Worm (Caenorhabditis elegans) whole organism, L1 larva: Measurements from ENCODE around the gene plc-1.

Experiments
- C04F5.9 ChIP-seq: sonication (generic microtip); optimal IDR thresholded peaks from 2 replicates; lab custom pipeline; 2016; ENCODE audit warnings: missing genetic modification characterization, missing compliant biosample characterization
- Y116A8C.19 ChIP-seq: sonication (generic microtip); optimal IDR thresholded peaks from 2 replicates; lab custom pipeline; 2016; ENCODE audit warnings: missing compliant biosample characterization, missing genetic modification characterization, borderline replicate concordance
- alr-1 ChIP-seq: fragments of 200-800 bp; sonication (Bioruptor generic); optimal IDR thresholded peaks from 2 replicates; lab custom pipeline; 2018; ENCODE audit warnings: borderline replicate concordance, mild to moderate bottlenecking, missing genetic modification characterization, missing compliant biosample characterization
- ama-1 ChIP-seq: fragments of 150-350 bp; optimal IDR thresholded peaks from 2 replicates; lab custom pipeline; 2014
- blmp-1 ChIP-seq: fragments of 150-350 bp; optimal IDR thresholded peaks from 2 replicates; lab custom pipeline; 2014; ENCODE audit warnings: missing biosample characterization, missing genetic modification characterization
- ceh-8 ChIP-seq: fragments of 200-800 bp; sonication (Bioruptor generic); optimal IDR thresholded peaks from 2 replicates; lab custom pipeline; 2018; ENCODE audit warnings: mild to moderate bottlenecking, missing genetic modification characterization, moderate library complexity, missing compliant biosample characterization
- ceh-82 ChIP-seq, 3 experiments: fragments of 150-350 bp in 1 of 3; sonication (generic microtip) in 2 of 3; optimal IDR thresholded peaks; 2 replicates each; lab custom pipeline; 2014 to 2017; ENCODE audit warnings: missing biosample characterization in 3 of 3, missing genetic modification characterization in 3 of 3
- ceh-90 ChIP-seq: sonication (generic microtip); optimal IDR thresholded peaks from 2 replicates; lab custom pipeline; 2016; ENCODE audit warnings: missing genetic modification characterization, missing compliant biosample characterization
- ces-1 ChIP-seq: fragments of 150-350 bp; optimal IDR thresholded peaks from 2 replicates; lab custom pipeline; 2014; ENCODE audit warnings: missing biosample characterization, missing genetic modification reagents, missing genetic modification characterization
- dpl-1 ChIP-seq, 3 experiments: fragments of 150-350 bp in 2 of 3; sonication (generic microtip) in 1 of 3; optimal IDR thresholded peaks; 2 replicates each; lab custom pipeline; 2014 to 2017; ENCODE audit warnings: missing biosample characterization in 3 of 3, missing genetic modification characterization in 3 of 3, missing genetic modification reagents in 3 of 3
- egl-27 ChIP-seq, 2 experiments: fragments of 150-350 bp in 1 of 2; sonication (generic microtip); optimal IDR thresholded peaks; 3 replicates each; lab custom pipeline; 2017 to 2018; ENCODE audit warnings: missing biosample characterization in 2 of 2, missing genetic modification characterization in 2 of 2, missing genetic modification reagents in 2 of 2
- elt-3 ChIP-seq, 6 experiments: fragments of 150-350 bp in 1 of 6; sonication (generic microtip); optimal IDR thresholded peaks; 2 replicates each; lab custom pipeline; 2017 to 2018; ENCODE audit warnings: missing biosample characterization in 6 of 6, missing genetic modification characterization in 6 of 6, inconsistent platforms in 1 of 6
- ets-5 ChIP-seq: fragments of 200-800 bp; sonication (Bioruptor generic); IDR thresholded peaks from 2 replicates; pipeline ENCODE4 v1.3.6; 2022; ENCODE audit warnings: missing genetic modification characterization, missing compliant biosample characterization
- fkh-10 ChIP-seq: sonication (generic microtip); optimal IDR thresholded peaks from 2 replicates; lab custom pipeline; 2017; ENCODE audit warnings: missing biosample characterization, missing genetic modification reagents, missing genetic modification characterization
- fos-1 ChIP-seq: fragments of 150-350 bp; optimal IDR thresholded peaks from 2 replicates; lab custom pipeline; 2014; ENCODE audit warnings: missing biosample characterization, missing genetic modification characterization
- hlh-4 ChIP-seq: sonication (generic microtip); optimal IDR thresholded peaks from 2 replicates; lab custom pipeline; 2016; ENCODE audit warnings: mild to moderate bottlenecking, missing genetic modification characterization, missing compliant biosample characterization
- irx-1 ChIP-seq: sonication (generic microtip); optimal IDR thresholded peaks from 2 replicates; lab custom pipeline; 2016; ENCODE audit warnings: missing genetic modification characterization, missing compliant biosample characterization
- isw-1 ChIP-seq: fragments of 200-800 bp; sonication (Bioruptor generic); IDR thresholded peaks from 2 replicates; pipeline ENCODE4 v1.3.6; 2022; ENCODE audit warnings: missing genetic modification characterization, missing compliant biosample characterization
- jun-1 ChIP-seq: fragments of 150-350 bp; optimal IDR thresholded peaks from 2 replicates; lab custom pipeline; 2014; ENCODE audit warnings: missing biosample characterization, missing genetic modification reagents, missing genetic modification characterization
- lin-14 ChIP-seq: fragments of 200-800 bp; sonication (Bioruptor generic); optimal IDR thresholded peaks from 2 replicates; lab custom pipeline; 2018; ENCODE audit warnings: mild to moderate bottlenecking, missing genetic modification characterization, moderate library complexity, missing compliant biosample characterization
- lin-35 ChIP-seq, 2 experiments: fragments of 150-350 bp; optimal IDR thresholded peaks; 2 replicates each; lab custom pipeline; 2014; ENCODE audit warnings: missing biosample characterization in 2 of 2, missing genetic modification characterization in 2 of 2, missing genetic modification reagents in 2 of 2
- lin-39 ChIP-seq: fragments of 150-350 bp; optimal IDR thresholded peaks from 2 replicates; lab custom pipeline; 2014; ENCODE audit warnings: missing biosample characterization, missing genetic modification reagents, missing genetic modification characterization
- lsy-2 ChIP-seq, 2 experiments: fragments of 150-350 bp; optimal IDR thresholded peaks; 2 replicates each; lab custom pipeline; 2014; ENCODE audit warnings: missing biosample characterization in 2 of 2, missing genetic modification characterization in 2 of 2
- mab-9 ChIP-seq: fragments of 200-800 bp; sonication (Bioruptor generic); IDR thresholded peaks from 2 replicates; pipeline ENCODE4 v1.3.6; 2022; ENCODE audit warnings: missing genetic modification reagents, missing genetic modification characterization, missing compliant biosample characterization
- mep-1 ChIP-seq: fragments of 150-350 bp; optimal IDR thresholded peaks from 2 replicates; lab custom pipeline; 2014; ENCODE audit warnings: missing biosample characterization, missing genetic modification characterization
- nhr-11 ChIP-seq: fragments of 150-350 bp; optimal IDR thresholded peaks from 2 replicates; lab custom pipeline; 2014; ENCODE audit warnings: missing biosample characterization, missing genetic modification characterization
- nhr-20 ChIP-seq: sonication (generic microtip); optimal IDR thresholded peaks from 2 replicates; lab custom pipeline; 2016; ENCODE audit warnings: mild to moderate bottlenecking, missing genetic modification characterization, missing compliant biosample characterization
- nhr-28 ChIP-seq: fragments of 150-350 bp; optimal IDR thresholded peaks from 2 replicates; lab custom pipeline; 2014; ENCODE audit warnings: missing biosample characterization, missing genetic modification characterization
- nhr-47 ChIP-seq: sonication (generic microtip); optimal IDR thresholded peaks from 2 replicates; lab custom pipeline; 2016; ENCODE audit warnings: mild to moderate bottlenecking, missing genetic modification characterization, moderate library complexity, missing compliant biosample characterization
- nhr-71 ChIP-seq: sonication (generic microtip); optimal IDR thresholded peaks from 2 replicates; lab custom pipeline; 2016; ENCODE audit warnings: mild to moderate bottlenecking, missing genetic modification characterization, moderate library complexity, missing compliant biosample characterization
- nhr-76 ChIP-seq: sonication (generic microtip); optimal IDR thresholded peaks from 2 replicates; lab custom pipeline; 2017; ENCODE audit warnings: missing biosample characterization, missing genetic modification characterization
- nhr-85 ChIP-seq: sonication (generic microtip); peaks from one replicate; lab custom pipeline; 2016; ENCODE audit warnings: missing genetic modification characterization, inconsistent platforms, missing compliant biosample characterization
- pqm-1 ChIP-seq: sonication (generic microtip); optimal IDR thresholded peaks from 3 replicates; lab custom pipeline; 2017; ENCODE audit warnings: missing biosample characterization, missing genetic modification characterization
- skn-1 ChIP-seq: fragments of 150-350 bp; optimal IDR thresholded peaks from 2 replicates; lab custom pipeline; 2014; ENCODE audit warnings: missing biosample characterization, missing genetic modification characterization
- snpc-4 ChIP-seq: fragments of 150-350 bp; optimal IDR thresholded peaks from 2 replicates; lab custom pipeline; 2014; ENCODE audit warnings: missing biosample characterization, missing genetic modification characterization
- sptf-1 ChIP-seq: fragments of 150-350 bp; optimal IDR thresholded peaks from 2 replicates; lab custom pipeline; 2014; ENCODE audit warnings: missing biosample characterization, missing genetic modification characterization
- sup-37 ChIP-seq: fragments of 200-800 bp; sonication (Bioruptor generic); optimal IDR thresholded peaks from 2 replicates; lab custom pipeline; 2018; ENCODE audit warnings: mild to moderate bottlenecking, missing genetic modification characterization, missing compliant biosample characterization
- unc-30 ChIP-seq: sonication (generic microtip); optimal IDR thresholded peaks from 2 replicates; lab custom pipeline; 2017; ENCODE audit warnings: missing biosample characterization, missing genetic modification characterization
- vab-15 ChIP-seq: sonication (generic microtip); optimal IDR thresholded peaks from 2 replicates; lab custom pipeline; 2017; ENCODE audit warnings: missing genotype, mild to moderate bottlenecking, missing genetic modification characterization, missing compliant biosample characterization
- xbp-1 ChIP-seq: sonication (generic microtip); optimal IDR thresholded peaks from 2 replicates; lab custom pipeline; 2016; ENCODE audit warnings: missing genetic modification characterization, missing compliant biosample characterization
- ztf-11 ChIP-seq, 2 experiments: sonication (generic microtip); optimal IDR thresholded peaks; 2 replicates each; lab custom pipeline; 2016 to 2017; ENCODE audit warnings: missing genetic modification characterization in 2 of 2, missing biosample characterization in 1 of 2, missing compliant biosample characterization in 1 of 2
- ztf-4 ChIP-seq: fragments of 150-350 bp; optimal IDR thresholded peaks from 2 replicates; lab custom pipeline; 2014; ENCODE audit warnings: missing biosample characterization, missing genetic modification characterization

plc-1 gene

DNA sequence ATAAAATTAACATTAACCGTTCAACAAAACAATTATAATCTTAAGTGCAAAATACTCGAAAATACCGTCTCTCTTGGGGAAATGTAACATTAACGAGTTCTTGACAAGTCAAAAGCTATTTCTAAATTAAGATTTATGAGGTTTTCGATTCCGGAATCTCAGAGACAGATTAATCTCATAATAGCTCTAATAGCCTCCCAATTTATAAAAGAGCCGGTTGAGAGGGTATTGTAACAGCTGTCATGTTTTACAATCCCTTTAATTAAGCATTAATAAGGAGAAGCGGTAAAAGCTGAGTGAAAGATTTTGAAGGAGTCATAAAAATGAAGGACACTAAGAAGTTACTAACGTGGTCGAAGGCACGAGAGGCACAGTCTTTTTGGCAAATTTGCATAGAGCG lies 13.3 kb upstream of the plc-1 start:
- TF ChIP-seq ets-5 (GFP tag; lab: Robert Waterston, UW) (no peak), snpc-4 (tag; lab: Kevin White, UChicago) (no peak), dpl-1 (GFP tag; optimal IDR thresholded peaks at IDR 0.05; lab: Kevin White, UChicago) (no peak), xbp-1 (tag; lab: Kevin White, UChicago) (no peak), ceh-90 (tag; lab: Kevin White, UChicago) (no peak), skn-1 (tag; lab: Kevin White, UChicago) (no peak), lin-39 (tag; lab: Kevin White, UChicago) (no peak), nhr-11 (tag; lab: Kevin White, UChicago) (no peak), sup-37 (GFP tag; lab: Kevin White, UChicago) (no peak), ztf-4 (tag; lab: Kevin White, UChicago) (no peak), lsy-2 (tag; optimal IDR thresholded peaks at IDR 0.05; lab: Kevin White, UChicago) (no peak), mep-1 (tag; lab: Kevin White, UChicago) (no peak), hlh-4 (tag; lab: Kevin White, UChicago) (no peak), pqm-1 (tag; lab: Kevin White, UChicago) (no peak), irx-1 (tag; lab: Kevin White, UChicago) (no peak), lin-35 (GFP tag; optimal IDR thresholded peaks at IDR 0.05; lab: Kevin White, UChicago) (no peak), ztf-11 (tag; optimal IDR thresholded peaks at IDR 0.05; lab: Kevin White, UChicago) (no peak)

- TF ChIP-seq isw-1 (GFP tag; lab: Robert Waterston, UW) (no peak), fkh-10 (GFP tag; lab: Kevin White, UChicago) (no peak), sptf-1 (tag; lab: Kevin White, UChicago) (no peak), C04F5.9 (tag; lab: Kevin White, UChicago) (no peak), jun-1 (tag; lab: Kevin White, UChicago) (no peak), nhr-47 (tag; lab: Kevin White, UChicago) (no peak), vab-15 (tag; lab: Kevin White, UChicago) (no peak), egl-27 (tag; optimal IDR thresholded peaks at IDR 0.05; lab: Kevin White, UChicago) (no peak), nhr-76 (tag; lab: Kevin White, UChicago) (no peak), lsy-2 (tag; optimal IDR thresholded peaks at IDR 0.05; lab: Kevin White, UChicago) (no peak), ztf-11 (tag; optimal IDR thresholded peaks at IDR 0.05; lab: Kevin White, UChicago) (no peak), ceh-82 (tag; optimal IDR thresholded peaks at IDR 0.05; lab: Kevin White, UChicago) (no peak), fos-1 (no peak), hlh-4 (tag; lab: Kevin White, UChicago) (no peak), ztf-4 (tag; lab: Kevin White, UChicago) (no peak), alr-1 (tag; lab: Kevin White, UChicago) (no peak), ces-1 (GFP tag; lab: Kevin White, UChicago) (no peak), mab-9 (GFP tag; lab: Robert Waterston, UW) (no peak), unc-30 (no peak), nhr-71 (tag; lab: Kevin White, UChicago) (no peak)
Observed at ce11 chrX:10851202-10851601, 12.8 kb upstream of the plc-1 start.

DNA sequence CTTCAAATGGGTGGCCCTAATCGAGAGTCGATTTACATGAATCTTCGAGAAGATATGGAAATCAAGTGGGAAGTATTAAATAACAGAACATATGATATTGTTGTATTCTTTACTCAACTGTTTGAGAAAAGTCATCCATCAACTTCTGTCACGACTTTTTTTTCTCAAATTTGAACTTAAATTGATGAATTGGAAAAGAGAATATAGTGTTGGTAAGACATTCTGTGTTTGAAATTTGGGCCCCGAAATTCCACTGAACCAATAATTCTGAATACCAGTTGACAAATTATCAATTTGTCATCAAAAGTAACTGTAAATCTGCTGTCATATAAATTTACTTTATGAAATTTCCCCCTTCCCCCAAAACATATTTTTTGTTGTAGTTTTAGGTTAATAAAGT lies 8.4 kb upstream of the plc-1 start:
- TF ChIP-seq nhr-85 (tag; lab: Kevin White, UChicago) (peak; percentile 70), nhr-20 (tag; lab: Kevin White, UChicago) (peak; percentile 54), Y116A8C.19 (no peak), ama-1 (no peak), lin-35 (GFP tag; optimal IDR thresholded peaks at IDR 0.05; lab: Kevin White, UChicago) (peak in 1 of 2 experiments; percentile 34), ceh-8 (no peak), nhr-71 (tag; lab: Kevin White, UChicago) (peak; percentile 12), nhr-28 (tag; lab: Kevin White, UChicago) (no peak), blmp-1 (no peak), lin-14 (peak; percentile 8), elt-3 (tag; optimal IDR thresholded peaks at IDR 0.05; lab: Kevin White, UChicago) (no peak), xbp-1 (tag; lab: Kevin White, UChicago) (no peak)
